Worm (Caenorhabditis elegans) whole organism, midembryonic: ENCODE results near the gene cat-4.

Source experiments
- T22C8.4 ChIP-seq: fragments of 200-800 bp; sonication (Bioruptor generic); IDR thresholded peaks from 2 replicates; pipeline ENCODE4 v1.3.6; 2022; ENCODE audit warnings: missing genetic modification characterization, missing compliant biosample characterization
- cog-1 ChIP-seq: sonication (generic microtip); optimal IDR thresholded peaks from 2 replicates; lab custom pipeline; 2016; ENCODE audit warnings: missing genetic modification characterization, missing compliant biosample characterization
- flt-1 ChIP-seq: fragments of 200-800 bp; sonication (Bioruptor generic); IDR thresholded peaks from 2 replicates; pipeline ENCODE4 v1.3.6; 2022; ENCODE audit warnings: missing genetic modification characterization, missing compliant biosample characterization
- klf-2 ChIP-seq: fragments of 200-800 bp; sonication (Bioruptor generic); conservative IDR thresholded peaks from 2 replicates; pipeline ENCODE4 v1.3.6; 2022; ENCODE audit warnings: missing genetic modification reagents, missing genetic modification characterization, missing compliant biosample characterization
- med-1 ChIP-seq: sonication (generic microtip); optimal IDR thresholded peaks from 2 replicates; lab custom pipeline; 2017; ENCODE audit warnings: missing genetic modification characterization, mild to moderate bottlenecking, missing compliant biosample characterization, antibody characterized with exemption, missing genetic modification reagents; ENCODE audit not compliant: insufficient read depth
- ref-1 ChIP-seq: fragments of 200-800 bp; sonication (Bioruptor generic); conservative IDR thresholded peaks from 2 replicates; pipeline ENCODE4 v1.3.6; 2022; ENCODE audit warnings: missing genetic modification reagents, missing genetic modification characterization, missing compliant biosample characterization
- tab-1 ChIP-seq: fragments of 200-800 bp; sonication (Bioruptor generic); IDR thresholded peaks from 2 replicates; pipeline ENCODE4 v1.3.6; 2022; ENCODE audit warnings: missing genetic modification characterization, missing compliant biosample characterization
- ztf-23 ChIP-seq: fragments of 200-800 bp; sonication (Bioruptor generic); IDR thresholded peaks from 2 replicates; pipeline ENCODE4 v1.3.6; 2022; ENCODE audit warnings: missing genetic modification reagents, missing genetic modification characterization, missing compliant biosample characterization
- ztf-29 ChIP-seq: fragments of 200-800 bp; sonication (Bioruptor generic); IDR thresholded peaks from 2 replicates; pipeline ENCODE4 v1.3.6; 2022; ENCODE audit warnings: missing genetic modification reagents, missing genetic modification characterization, missing compliant biosample characterization

The cat-4 gene

DNA sequence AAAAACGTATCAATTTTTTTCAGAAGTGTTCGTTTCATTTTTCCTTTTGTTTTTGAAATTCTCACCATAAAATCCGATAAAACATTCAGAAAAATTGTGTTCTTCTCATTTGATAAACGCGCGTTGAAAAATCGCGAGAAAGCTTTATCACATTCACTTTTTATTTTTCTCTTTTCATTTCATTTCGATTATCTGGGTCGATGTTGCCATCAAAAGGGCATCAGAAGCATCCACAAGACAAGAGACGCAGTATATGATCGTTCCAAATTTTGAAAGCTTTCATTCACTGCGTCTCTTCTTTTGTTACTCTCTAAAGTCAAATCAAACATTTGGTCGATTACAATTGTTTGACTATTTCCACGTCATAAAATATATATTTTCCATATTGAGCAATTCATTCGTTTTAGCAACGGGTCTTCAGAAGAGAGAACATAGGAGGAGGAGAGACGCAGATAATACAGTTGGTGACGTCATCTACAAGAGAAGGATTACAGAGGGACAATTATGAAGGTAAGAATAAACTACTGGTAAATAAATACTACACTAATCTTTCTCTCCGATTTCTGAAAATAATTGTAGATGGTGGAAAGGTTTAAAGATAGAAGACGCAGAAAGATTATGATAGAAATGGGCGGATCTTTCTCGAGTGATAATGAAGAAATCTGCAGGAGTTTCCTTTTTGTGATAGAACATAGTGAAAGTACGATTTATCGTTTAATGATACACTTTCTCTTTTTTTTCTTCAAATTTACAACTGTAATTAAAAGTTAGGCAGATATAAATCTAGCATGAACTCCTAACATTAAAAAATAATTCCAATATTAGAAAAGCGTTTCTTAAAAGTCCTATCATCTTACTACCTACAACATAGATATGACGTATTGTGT lies 37.6 kb downstream of the cat-4 start, which contains the start of gene H27A22.1:
Gene H27A22.1 (plus strand): TSS at position 505 of the 887 bp plus-strand sequence.
- no peak for TF ChIP-seq klf-2 (GFP tag; lab: Robert Waterston, UW)
- TF ChIP-seq tab-1 (GFP tag; lab: Robert Waterston, UW): no peak
- no peak for TF ChIP-seq ref-1 (GFP tag; lab: Robert Waterston, UW)
- no peak for TF ChIP-seq T22C8.4 (GFP tag; lab: Robert Waterston, UW)
- no peak for TF ChIP-seq med-1 (GFP tag; lab: Kevin White, UChicago)
- no peak for TF ChIP-seq ztf-23 (GFP tag; lab: Robert Waterston, UW)
- no peak for TF ChIP-seq ztf-29 (GFP tag; lab: Robert Waterston, UW)
- no peak for TF ChIP-seq cog-1 (tag; lab: Kevin White, UChicago)
- no peak for TF ChIP-seq flt-1

DNA sequence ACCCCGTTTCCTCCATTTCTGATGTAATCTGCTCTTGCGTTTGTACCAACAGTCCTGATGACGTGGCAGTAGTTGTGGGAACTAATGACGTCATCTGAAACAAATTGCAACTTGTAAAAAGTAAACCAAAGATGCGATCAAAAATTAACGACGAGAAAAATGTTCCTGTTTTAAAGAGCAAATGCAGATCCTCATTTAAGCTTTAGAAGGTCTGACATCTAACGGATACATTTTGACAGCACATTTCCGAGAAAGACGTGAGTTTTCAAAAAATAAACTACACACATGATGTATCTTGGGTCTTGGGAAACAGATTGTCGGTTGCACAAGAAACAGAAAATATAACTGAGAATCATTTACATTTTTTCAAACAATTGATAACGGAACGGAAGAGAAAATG lies 50.8 kb downstream of the cat-4 start, which contains the start of gene H09F14.1:
Gene H09F14.1 (minus strand): TSS at position 101 of the 400 bp plus-strand sequence.
- no peak for TF ChIP-seq med-1 (GFP tag; lab: Kevin White, UChicago)
- TF ChIP-seq klf-2 (GFP tag; lab: Robert Waterston, UW): no peak
- no peak for TF ChIP-seq ztf-29 (GFP tag; lab: Robert Waterston, UW)
- TF ChIP-seq cog-1 (tag; lab: Kevin White, UChicago): no peak
- no peak for TF ChIP-seq tab-1 (GFP tag; lab: Robert Waterston, UW)
- no peak for TF ChIP-seq flt-1
- no peak for TF ChIP-seq ref-1 (GFP tag; lab: Robert Waterston, UW)
- TF ChIP-seq T22C8.4 (GFP tag; lab: Robert Waterston, UW): no peak
- TF ChIP-seq ztf-23 (GFP tag; lab: Robert Waterston, UW): no peak
